Fruit fly (Drosophila melanogaster) whole organism, embryonic: ENCODE measurements around the gene Df31.

Experiments
- Ada2b ChIP-seq: fragments of 200-800 bp; sonication (Bioruptor generic); IDR thresholded peaks from 2 replicates; pipeline ENCODE4 v1.3.6; 2022; ENCODE audit warnings: missing biosample characterization, missing genetic modification characterization
- Antp ChIP-seq: fragments of 200-800 bp; sonication (Bioruptor generic); optimal IDR thresholded peaks from 3 replicates; lab custom pipeline; 2016; ENCODE audit warnings: missing biosample characterization, missing genetic modification characterization
- Asciz ChIP-seq: fragments of 200-800 bp; sonication (Bioruptor generic); optimal IDR thresholded peaks from 2 replicates; lab custom pipeline; 2017; ENCODE audit warnings: missing biosample characterization, mild to moderate bottlenecking, missing genetic modification characterization, missing genetic modification reagents
- Atf3 ChIP-seq: fragments of 200-800 bp; sonication (Bioruptor generic); optimal IDR thresholded peaks from 3 replicates; lab custom pipeline; 2016; ENCODE audit warnings: missing biosample characterization, missing genetic modification characterization
- Bgb ChIP-seq: fragments of 200-800 bp; sonication (Bioruptor generic); IDR thresholded peaks from 2 replicates; pipeline ENCODE4 v1.3.6; 2022; ENCODE audit warnings: missing biosample characterization, missing genetic modification characterization; ENCODE audit not compliant: partially characterized antibody
- Bteb2 ChIP-seq: fragments of 200-800 bp; sonication (Bioruptor generic); optimal IDR thresholded peaks from 2 replicates; lab custom pipeline; 2016; ENCODE audit warnings: missing biosample characterization, missing genetic modification characterization
- CG10321 ChIP-seq: fragments of 200-800 bp; sonication (Bioruptor generic); IDR thresholded peaks from 2 replicates; pipeline ENCODE4 v1.3.6; 2022; ENCODE audit warnings: missing biosample characterization, missing genetic modification characterization
- CG10462 ChIP-seq: fragments of 200-800 bp; sonication (Bioruptor generic); optimal IDR thresholded peaks from 2 replicates; lab custom pipeline; 2016; ENCODE audit warnings: missing biosample characterization, missing genetic modification characterization
- CG12071 ChIP-seq: fragments of 200-800 bp; sonication (Bioruptor generic); optimal IDR thresholded peaks from 3 replicates; lab custom pipeline; 2018; ENCODE audit warnings: missing biosample characterization, mild to moderate bottlenecking, missing genetic modification characterization
- CG12299 ChIP-seq: fragments of 200-800 bp; sonication (Bioruptor generic); optimal IDR thresholded peaks from 2 replicates; lab custom pipeline; 2018; ENCODE audit warnings: missing biosample characterization, mild to moderate bottlenecking, missing genetic modification characterization
- CG14965 ChIP-seq: fragments of 200-800 bp; sonication (Bioruptor generic); optimal IDR thresholded peaks from 2 replicates; lab custom pipeline; 2016; ENCODE audit warnings: missing biosample characterization, missing genetic modification characterization, borderline replicate concordance
- CG15601 ChIP-seq: fragments of 200-800 bp; sonication (Bioruptor generic); optimal IDR thresholded peaks from 3 replicates; lab custom pipeline; 2019; ENCODE audit warnings: missing biosample characterization, mild to moderate bottlenecking, missing genetic modification characterization, moderate library complexity
- CG15696 ChIP-seq: fragments of 200-800 bp; sonication (Bioruptor generic); optimal IDR thresholded peaks from 2 replicates; lab custom pipeline; 2019; ENCODE audit warnings: missing biosample characterization, mild to moderate bottlenecking, missing genetic modification characterization, moderate library complexity
- CG18619 ChIP-seq: fragments of 200-800 bp; sonication (Bioruptor generic); optimal IDR thresholded peaks from 3 replicates; lab custom pipeline; 2017; ENCODE audit warnings: missing biosample characterization, mild to moderate bottlenecking, missing genetic modification characterization
- CG33213 ChIP-seq: fragments of 200-800 bp; sonication (Bioruptor generic); optimal IDR thresholded peaks from 3 replicates; lab custom pipeline; 2016; ENCODE audit warnings: missing biosample characterization, missing genetic modification characterization
- CG34376 ChIP-seq: fragments of 200-800 bp; sonication (Bioruptor generic); optimal IDR thresholded peaks from 2 replicates; lab custom pipeline; 2018; ENCODE audit warnings: missing biosample characterization, mild to moderate bottlenecking, missing genetic modification characterization
- CG3726 ChIP-seq: fragments of 200-800 bp; sonication (Bioruptor generic); IDR thresholded peaks from 3 replicates; pipeline ENCODE4, ENCODE4 v1.3.6; 2022; ENCODE audit warnings: missing biosample characterization, missing genetic modification characterization
- CG43689 ChIP-seq: fragments of 200-800 bp; sonication (Bioruptor generic); IDR thresholded peaks from 2 replicates; pipeline ENCODE4 v1.3.6; 2022; ENCODE audit warnings: missing biosample characterization, missing genetic modification characterization
- CG4730 ChIP-seq: fragments of 200-800 bp; sonication (Bioruptor generic); IDR thresholded peaks from 2 replicates; pipeline ENCODE4 v1.3.6; 2022; ENCODE audit warnings: missing biosample characterization, missing genetic modification characterization
- CG6654 ChIP-seq: fragments of 200-800 bp; sonication (Bioruptor generic); optimal IDR thresholded peaks from 2 replicates; lab custom pipeline; 2017; ENCODE audit warnings: missing biosample characterization, mild to moderate bottlenecking, missing genetic modification characterization
- CG7745 ChIP-seq: fragments of 200-800 bp; sonication (Bioruptor generic); optimal IDR thresholded peaks from 2 replicates; lab custom pipeline; 2018; ENCODE audit warnings: missing biosample characterization, mild to moderate bottlenecking, missing genetic modification characterization, moderate library complexity
- CrebB ChIP-seq: fragments of 200-800 bp; sonication (Bioruptor generic); optimal IDR thresholded peaks from 3 replicates; lab custom pipeline; 2018; ENCODE audit warnings: missing biosample characterization, mild to moderate bottlenecking, missing genetic modification characterization
- Dbx ChIP-seq: fragments of 200-800 bp; sonication (Bioruptor generic); IDR thresholded peaks from 3 replicates; pipeline ENCODE4 v1.3.6; 2022; ENCODE audit warnings: missing biosample characterization, missing genetic modification characterization
- Dip2 ChIP-seq: fragments of 200-800 bp; sonication (Bioruptor generic); IDR thresholded peaks from 2 replicates; pipeline ENCODE4 v1.3.6; 2022; ENCODE audit warnings: missing biosample characterization, missing genetic modification characterization
- Doc3 ChIP-seq: fragments of 200-800 bp; sonication (Bioruptor generic); IDR thresholded peaks from 3 replicates; pipeline ENCODE4 v1.3.6; 2022; ENCODE audit warnings: missing biosample characterization, missing genetic modification characterization; ENCODE audit not compliant: partially characterized antibody
- Dref ChIP-seq: fragments of 200-800 bp; sonication (Bioruptor generic); IDR thresholded peaks from 2 replicates; pipeline ENCODE4 v1.3.6; 2022; ENCODE audit warnings: missing biosample characterization, missing genetic modification characterization
- Ets65A ChIP-seq: fragments of 200-800 bp; sonication (Bioruptor generic); peaks from one replicate; lab custom pipeline; 2016; ENCODE audit warnings: missing biosample characterization, missing genetic modification characterization
- Fer1 ChIP-seq: fragments of 200-800 bp; sonication (Bioruptor generic); optimal IDR thresholded peaks from 2 replicates; lab custom pipeline; 2017; ENCODE audit warnings: missing biosample characterization, mild to moderate bottlenecking, missing genetic modification characterization
- H2.0 ChIP-seq: fragments of 200-800 bp; sonication (Bioruptor generic); IDR thresholded peaks from 2 replicates; pipeline ENCODE4 v1.3.6; 2022; ENCODE audit warnings: missing biosample characterization, missing genetic modification characterization
- HmgD ChIP-seq: fragments of 200-800 bp; sonication (Bioruptor generic); optimal IDR thresholded peaks from 3 replicates; lab custom pipeline; 2016; ENCODE audit warnings: missing biosample characterization, missing genetic modification characterization
- Hr3 ChIP-seq: fragments of 200-800 bp; sonication (Bioruptor generic); optimal IDR thresholded peaks from 3 replicates; lab custom pipeline; 2016; ENCODE audit warnings: missing biosample characterization, missing genetic modification characterization
- Hr78 ChIP-seq, 2 experiments: fragments of 200-800 bp in 1 of 2; fragments of >200 bp in 1 of 2; sonication (Bioruptor generic) in 1 of 2; optimal IDR thresholded peaks; 2 replicates each; lab custom pipeline; 2017 to 2019; ENCODE audit warnings: missing biosample characterization in 2 of 2, missing genetic modification characterization in 2 of 2, mild to moderate bottlenecking in 1 of 2, moderate library complexity in 1 of 2
- NC2α ChIP-seq: fragments of 200-800 bp; sonication (Bioruptor generic); optimal IDR thresholded peaks from 2 replicates; lab custom pipeline; 2016; ENCODE audit warnings: missing biosample characterization, missing genetic modification characterization
- NFAT ChIP-seq: fragments of 200-800 bp; sonication (Bioruptor generic); IDR thresholded peaks from 2 replicates; pipeline ENCODE4 v1.3.6; 2022; ENCODE audit warnings: missing biosample characterization, missing genetic modification characterization
- Ravus ChIP-seq: fragments of 200-800 bp; sonication (Bioruptor generic); IDR thresholded peaks from 2 replicates; pipeline ENCODE4 v1.3.6; 2022; ENCODE audit warnings: missing biosample characterization, missing genetic modification characterization
- Scr ChIP-seq: fragments of 200-800 bp; sonication (Bioruptor generic); IDR thresholded peaks from 2 replicates; pipeline ENCODE4 v1.3.6; 2022; ENCODE audit warnings: missing biosample characterization, missing genetic modification characterization; ENCODE audit not compliant: partially characterized antibody
- Tbp ChIP-seq: fragments of >200 bp; optimal IDR thresholded peaks from 2 replicates; lab custom pipeline; 2018; ENCODE audit warnings: missing biosample characterization, missing genetic modification characterization
- Vsx1 ChIP-seq: fragments of 200-800 bp; sonication (Bioruptor generic); optimal IDR thresholded peaks from 2 replicates; lab custom pipeline; 2017; ENCODE audit warnings: missing biosample characterization, mild to moderate bottlenecking, missing genetic modification characterization, missing genetic modification reagents
- ase ChIP-seq: fragments of 200-800 bp; sonication (Bioruptor generic); IDR thresholded peaks from 3 replicates; pipeline ENCODE4 v1.3.6; 2022; ENCODE audit warnings: missing biosample characterization, missing genetic modification characterization
- ash1 ChIP-seq: fragments of 200-800 bp; sonication (Bioruptor generic); optimal IDR thresholded peaks from 2 replicates; lab custom pipeline; 2018; ENCODE audit warnings: missing biosample characterization, mild to moderate bottlenecking, missing genetic modification characterization
- bab2 ChIP-seq: fragments of 200-800 bp; sonication (Bioruptor generic); optimal IDR thresholded peaks from 2 replicates; lab custom pipeline; 2016; ENCODE audit warnings: missing biosample characterization, missing genetic modification characterization
- ems ChIP-seq: fragments of 200-800 bp; sonication (Bioruptor generic); optimal IDR thresholded peaks from 3 replicates; lab custom pipeline; 2016; ENCODE audit warnings: missing biosample characterization, missing genetic modification characterization
- kah ChIP-seq: fragments of 200-800 bp; sonication (Bioruptor generic); optimal IDR thresholded peaks from 2 replicates; lab custom pipeline; 2018; ENCODE audit warnings: missing biosample characterization, mild to moderate bottlenecking, missing genetic modification characterization
- nom ChIP-seq: fragments of 200-800 bp; sonication (Bioruptor generic); optimal IDR thresholded peaks from 2 replicates; lab custom pipeline; 2017; ENCODE audit warnings: missing biosample characterization, missing genetic modification characterization, mild to moderate bottlenecking, moderate library complexity, missing genetic modification reagents
- odd ChIP-seq: fragments of 200-800 bp; sonication (Bioruptor generic); optimal IDR thresholded peaks from 2 replicates; lab custom pipeline; 2017; ENCODE audit warnings: missing biosample characterization, mild to moderate bottlenecking, missing genetic modification characterization
- salm ChIP-seq: fragments of 200-800 bp; sonication (Bioruptor generic); optimal IDR thresholded peaks from 2 replicates; lab custom pipeline; 2018; ENCODE audit warnings: missing biosample characterization, mild to moderate bottlenecking, missing genetic modification characterization
- schlank ChIP-seq: fragments of 200-800 bp; sonication (Bioruptor generic); optimal IDR thresholded peaks from 2 replicates; lab custom pipeline; 2018; ENCODE audit warnings: missing biosample characterization, mild to moderate bottlenecking, missing genetic modification characterization
- so ChIP-seq: fragments of 200-800 bp; sonication (Bioruptor generic); IDR thresholded peaks from 3 replicates; pipeline ENCODE4 v1.3.6; 2022; ENCODE audit warnings: missing biosample characterization, missing genetic modification characterization
- ssp ChIP-seq: fragments of 200-800 bp; sonication (Bioruptor generic); IDR thresholded peaks from 2 replicates; pipeline ENCODE4 v1.3.6; 2022; ENCODE audit warnings: missing biosample characterization, missing genetic modification characterization
- trem ChIP-seq: fragments of 200-800 bp; optimal IDR thresholded peaks from 3 replicates; lab custom pipeline; 2019; ENCODE audit warnings: missing biosample characterization, mild to moderate bottlenecking, missing genetic modification characterization, moderate library complexity
- ttk ChIP-seq: fragments of 200-800 bp; sonication (Bioruptor generic); IDR thresholded peaks from 2 replicates; pipeline ENCODE4 v2.1.2; 2022; ENCODE audit warnings: missing biosample characterization, missing genetic modification characterization

Gene Df31

dm6 chr2L:21618738-21619431 is 10.8 kb downstream of the Df31 start (continued):
- TF ChIP-seq Dref (GFP tag; lab: Robert Waterston, UW), result no peak
- no peak for TF ChIP-seq CG6654
- TF ChIP-seq trem (tag; lab: Kevin White, UChicago), result peak; percentile 13
- TF ChIP-seq ash1 (GFP tag; lab: Kevin White, UChicago), result no peak
- no peak for TF ChIP-seq CG4730
- no peak for TF ChIP-seq schlank (tag; lab: Kevin White, UChicago)
- no peak for TF ChIP-seq NFAT (GFP tag; lab: Robert Waterston, UW)
- no peak for TF ChIP-seq Ravus (GFP tag; lab: Robert Waterston, UW)
- no peak for TF ChIP-seq CG14965
- no peak for TF ChIP-seq NC2α (GFP tag; lab: Kevin White, UChicago)
- TF ChIP-seq Bgb (GFP tag; lab: Robert Waterston, UW), result peak; percentile 38; the same call in 1 of the 2 replicates
- TF ChIP-seq CG15601 (tag; lab: Kevin White, UChicago), result peak; percentile 24
- no peak for TF ChIP-seq so
- TF ChIP-seq Atf3 (GFP tag; lab: Kevin White, UChicago), result no peak
- no peak for TF ChIP-seq CG3726 (GFP tag; lab: Robert Waterston, UW)
- no peak for TF ChIP-seq ttk (GFP tag; lab: Robert Waterston, UW)
- TF ChIP-seq kah (GFP tag; lab: Kevin White, UChicago), result no peak
- no peak for TF ChIP-seq CG34376 (GFP tag; lab: Kevin White, UChicago)
- TF ChIP-seq H2.0, result no peak
- TF ChIP-seq odd (GFP tag; lab: Kevin White, UChicago), result peak; percentile 1
- TF ChIP-seq CG12299 (tag; lab: Kevin White, UChicago), result no peak
- TF ChIP-seq Bteb2 (GFP tag; lab: Kevin White, UChicago), result no peak
- no peak for TF ChIP-seq Asciz (GFP tag; lab: Kevin White, UChicago)
- TF ChIP-seq salm (tag; lab: Kevin White, UChicago), result no peak
- no peak for TF ChIP-seq ssp
- TF ChIP-seq CG10462 (GFP tag; lab: Kevin White, UChicago), result no peak
- TF ChIP-seq bab2 (GFP tag; lab: Kevin White, UChicago), result peak; percentile 52
- TF ChIP-seq CG10321, result peak; percentile 59
- no peak for TF ChIP-seq Ada2b (GFP tag; lab: Robert Waterston, UW)
- peak; percentile 12 for TF ChIP-seq Fer1
- no peak for TF ChIP-seq ase
- TF ChIP-seq ems, result no peak
- TF ChIP-seq CG18619, result peak; percentile 36
- TF ChIP-seq Antp, result no peak
- TF ChIP-seq Scr, result no peak
- TF ChIP-seq Tbp, result no peak
- no peak for TF ChIP-seq CG7745
- TF ChIP-seq HmgD, result no peak
- no peak for TF ChIP-seq Doc3 (GFP tag; lab: Robert Waterston, UW)
- no peak for TF ChIP-seq nom (GFP tag; lab: Kevin White, UChicago)
- no peak for TF ChIP-seq CG12071
- TF ChIP-seq CG33213 (GFP tag; lab: Kevin White, UChicago), result no peak
- TF ChIP-seq Hr3 (GFP tag; lab: Kevin White, UChicago), result no peak
- no peak for TF ChIP-seq Dip2 (GFP tag; lab: Robert Waterston, UW)
- no peak for TF ChIP-seq Hr78 (GFP tag; optimal IDR thresholded peaks at IDR 0.05; lab: Kevin White, UChicago)
- TF ChIP-seq CrebB (tag; lab: Kevin White, UChicago), result peak; percentile 42
- no peak for TF ChIP-seq Dbx (GFP tag; lab: Robert Waterston, UW)
- TF ChIP-seq Ets65A, result no peak
- no peak for TF ChIP-seq CG43689
- TF ChIP-seq CG15696 (tag; lab: Kevin White, UChicago), result peak; percentile 53
- peak; percentile 72 for TF ChIP-seq Vsx1 (GFP tag; lab: Kevin White, UChicago)
